Worm (Caenorhabditis elegans): ENCODE data around the gene sec-61.G.

The sec-61.G gene

ce11 chrV:10940571-10940991 lies 43.6 kb upstream of the sec-61.G start (continued):
- TF ChIP-seq ztf-1 (GFP tag; conservative IDR thresholded peaks at IDR 0.05) (no peak), ama-1 (optimal IDR thresholded peaks at IDR 0.05) (peak; percentile 34), nhr-237 (tag; optimal IDR thresholded peaks at IDR 0.05) (no peak), sma-9 (GFP tag; optimal IDR thresholded peaks at IDR 0.05) (peak; percentile 67), sma-9 (tag; optimal IDR thresholded peaks at IDR 0.05) (no peak), alr-1 (tag; optimal IDR thresholded peaks at IDR 0.05) (no peak), unc-62 (GFP tag; optimal IDR thresholded peaks at IDR 0.05) (no peak), fos-1 (tag; optimal IDR thresholded peaks at IDR 0.05) (peak; percentile 74), R02D3.7 (tag; optimal IDR thresholded peaks at IDR 0.05) (no peak), peb-1 (tag; optimal IDR thresholded peaks at IDR 0.05) (no peak), ceh-82 (tag; optimal IDR thresholded peaks at IDR 0.05) (no peak), elt-3 (tag; optimal IDR thresholded peaks at IDR 0.05) (no peak), nhr-6 (tag; optimal IDR thresholded peaks at IDR 0.05) (no peak), nhr-11 (tag; optimal IDR thresholded peaks at IDR 0.05) (no peak), lsy-2 (tag; optimal IDR thresholded peaks at IDR 0.05) (peak in 1 of 2 experiments; percentile 65)

- no peak for TF ChIP-seq mbf-1 (tag; optimal IDR thresholded peaks at IDR 0.05)
- TF ChIP-seq unc-62 (GFP tag; optimal IDR thresholded peaks at IDR 0.05) = peak; percentile 24
- TF ChIP-seq elt-1 (tag; optimal IDR thresholded peaks at IDR 0.05) = no peak
- peak; percentile 65 for TF ChIP-seq sma-9 (GFP tag; optimal IDR thresholded peaks at IDR 0.05)
- TF ChIP-seq sma-9 (tag; optimal IDR thresholded peaks at IDR 0.05) = no peak
- no peak for TF ChIP-seq nhr-6 (tag; optimal IDR thresholded peaks at IDR 0.05)
- TF ChIP-seq nhr-21 (tag; optimal IDR thresholded peaks at IDR 0.05) = peak; percentile 68
Observed at ce11 chrV:10939990-10940570, 43.1 kb upstream of the sec-61.G start.

ce11 chrV:10938739-10939138 lies 41.8 kb upstream of the sec-61.G start, which contains the start of gene F17C11.11:
TSS of gene F17C11.11 (minus strand) at chrV:10938817.
- no peak for TF ChIP-seq aly-2 (tag; optimal IDR thresholded peaks at IDR 0.05)
- peak; percentile 47 for TF ChIP-seq crh-2 (tag; optimal IDR thresholded peaks at IDR 0.05)
- no peak for TF ChIP-seq mdl-1 (tag; optimal IDR thresholded peaks at IDR 0.05)
- TF ChIP-seq unc-55 (GFP tag; optimal IDR thresholded peaks at IDR 0.05) = no peak
- no peak for TF ChIP-seq alr-1 (tag; optimal IDR thresholded peaks at IDR 0.05)
- peak; percentile 68 for TF ChIP-seq sma-9 (GFP tag; optimal IDR thresholded peaks at IDR 0.05)
- no peak for TF ChIP-seq sma-9 (tag; optimal IDR thresholded peaks at IDR 0.05)
- no peak for TF ChIP-seq lin-39 (tag; optimal IDR thresholded peaks at IDR 0.05)
- no peak for TF ChIP-seq lin-13 (GFP tag; optimal IDR thresholded peaks at IDR 0.05)
- no peak for TF ChIP-seq ztf-4 (tag; optimal IDR thresholded peaks at IDR 0.05)
- no peak for TF ChIP-seq blmp-1 (tag; optimal IDR thresholded peaks at IDR 0.05; ENCODE audit: insufficient read depth)
- TF ChIP-seq peb-1 (tag; optimal IDR thresholded peaks at IDR 0.05) = no peak
- no peak for TF ChIP-seq mbf-1 (tag; optimal IDR thresholded peaks at IDR 0.05)
- TF ChIP-seq nhr-77 (tag; optimal IDR thresholded peaks at IDR 0.05) = no peak
- TF ChIP-seq ama-1 (optimal IDR thresholded peaks at IDR 0.05) = no peak
- TF ChIP-seq F13H6.1 (tag; optimal IDR thresholded peaks at IDR 0.05) = peak; percentile 26
- TF ChIP-seq snpc-4 (tag; optimal IDR thresholded peaks at IDR 0.05) = no peak
- TF ChIP-seq sem-4 (tag; optimal IDR thresholded peaks at IDR 0.05) = no peak
- TF ChIP-seq ZK546.5 (tag; optimal IDR thresholded peaks at IDR 0.05) = no peak
- TF ChIP-seq unc-39 (tag; optimal IDR thresholded peaks at IDR 0.05) = no peak
- TF ChIP-seq lsy-2 (tag; optimal IDR thresholded peaks at IDR 0.05) = no peak
- TF ChIP-seq elt-1 (tag; optimal IDR thresholded peaks at IDR 0.05) = no peak
- TF ChIP-seq C34F6.9 (tag; optimal IDR thresholded peaks at IDR 0.05) = peak; percentile 28
- no peak for TF ChIP-seq mab-5 (tag; optimal IDR thresholded peaks at IDR 0.05)
- peak; percentile 23 for TF ChIP-seq gmeb-1 (tag; optimal IDR thresholded peaks at IDR 0.05)
- no peak for TF ChIP-seq nhr-6 (tag; optimal IDR thresholded peaks at IDR 0.05)
- no peak for TF ChIP-seq ztf-1 (GFP tag; conservative IDR thresholded peaks at IDR 0.05)
- no peak for TF ChIP-seq unc-62 (GFP tag; optimal IDR thresholded peaks at IDR 0.05)
- TF ChIP-seq Y55F3AM.14 (GFP tag; optimal IDR thresholded peaks at IDR 0.05) = no peak
- no peak for TF ChIP-seq nhr-12 (tag; optimal IDR thresholded peaks at IDR 0.05)
- TF ChIP-seq nhr-129 (tag; optimal IDR thresholded peaks at IDR 0.05) = peak; percentile 99
- peak; percentile 20 for TF ChIP-seq nhr-21 (tag; optimal IDR thresholded peaks at IDR 0.05)
- no peak for TF ChIP-seq lin-11 (tag; optimal IDR thresholded peaks at IDR 0.05)
- no peak for TF ChIP-seq ceh-82 (tag; optimal IDR thresholded peaks at IDR 0.05)
- no peak for TF ChIP-seq nhr-25 (tag; optimal IDR thresholded peaks at IDR 0.05)
- TF ChIP-seq fos-1 (tag; optimal IDR thresholded peaks at IDR 0.05) = peak; percentile 58
